Worm (Caenorhabditis elegans): ENCODE data around the gene F57G12.2.

- TF ChIP-seq elt-1 (tag; optimal IDR thresholded peaks at IDR 0.05): no peak
- no peak for TF ChIP-seq lin-39 (tag; optimal IDR thresholded peaks at IDR 0.05)
- TF ChIP-seq nhr-237 (tag; optimal IDR thresholded peaks at IDR 0.05): no peak
- no peak for TF ChIP-seq nhr-25 (tag; optimal IDR thresholded peaks at IDR 0.05)
- no peak for TF ChIP-seq mab-5 (tag; optimal IDR thresholded peaks at IDR 0.05)
Observed at ce11 chrX:12179090-12179488, 19.2 kb upstream of the F57G12.2 start.

All from whole organism, L2 larva.